Fruit fly (Drosophila melanogaster): ENCODE measurements around the gene CG3793.

CG3793 gene

DNA sequence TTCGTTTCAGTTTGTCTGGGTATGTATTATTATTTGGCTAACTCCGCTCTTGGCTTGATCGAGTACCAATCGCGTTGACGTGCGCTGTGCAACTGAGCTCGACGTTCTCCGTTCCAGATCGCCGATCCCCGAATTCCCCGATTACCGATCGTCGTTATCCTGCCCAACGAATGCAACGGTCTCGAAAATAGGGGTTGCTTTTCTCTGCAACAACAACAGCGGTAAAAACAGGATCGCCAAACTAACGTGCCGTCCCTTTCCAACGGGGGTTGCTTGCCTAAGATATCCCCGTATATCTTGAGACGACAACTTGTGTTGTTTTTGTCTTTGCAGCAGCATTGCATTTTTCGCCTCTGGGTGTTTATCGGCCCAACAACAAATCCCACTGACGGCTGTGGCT, 32.3 kb upstream of the CG3793 start (continued):
- TF ChIP-seq CG11723 (GFP tag; optimal IDR thresholded peaks at IDR 0.05) (no peak), Deaf1 (tag; optimal IDR thresholded peaks at IDR 0.05) (peak; percentile 67), hbn (GFP tag; IDR thresholded peaks at IDR 0.05; ENCODE audit: partially characterized antibody) (no peak), pros (GFP tag; optimal IDR thresholded peaks at IDR 0.05) (peak; percentile 99), CG18476 (GFP tag; optimal IDR thresholded peaks at IDR 0.05) (no peak), CG1602 (GFP tag; optimal IDR thresholded peaks at IDR 0.05) (no peak), Abd-B (GFP tag; optimal IDR thresholded peaks at IDR 0.05) (no peak), ATbp (GFP tag; optimal IDR thresholded peaks at IDR 0.05) (no peak), CG14050 (GFP tag; IDR thresholded peaks at IDR 0.05) (no peak), CG18764 (GFP tag; optimal IDR thresholded peaks at IDR 0.05) (no peak), Gug (GFP tag; IDR thresholded peaks at IDR 0.05) (no peak), CG14441 (GFP tag; IDR thresholded peaks at IDR 0.05) (no peak), Ssrp (tag; optimal IDR thresholded peaks at IDR 0.05) (no peak), zfh2 (GFP tag; optimal IDR thresholded peaks at IDR 0.05) (no peak), lbe (GFP tag; optimal IDR thresholded peaks at IDR 0.05) (no peak), amos (GFP tag; IDR thresholded peaks at IDR 0.05; ENCODE audit: partially characterized antibody) (no peak), CG32767 (GFP tag; IDR thresholded peaks at IDR 0.05) (no peak), CG1832 (GFP tag; optimal IDR thresholded peaks at IDR 0.05) (peak; percentile 41), da (GFP tag; optimal IDR thresholded peaks at IDR 0.05) (no peak), lab (GFP tag; optimal IDR thresholded peaks at IDR 0.05) (no peak), CG11696 (GFP tag; IDR thresholded peaks at IDR 0.05) (no peak)

dm6 chr2L:15735918-15736317, 28.1 kb upstream of the CG3793 start:
- TF ChIP-seq tll (GFP tag; optimal IDR thresholded peaks at IDR 0.05): peak in 1 of 2 experiments; percentile 10
- TF ChIP-seq amos (GFP tag; IDR thresholded peaks at IDR 0.05; ENCODE audit: partially characterized antibody): no peak
- peak; percentile 89 for TF ChIP-seq pros (GFP tag; optimal IDR thresholded peaks at IDR 0.05)
- no peak for TF ChIP-seq Fer3 (tag; optimal IDR thresholded peaks at IDR 0.05)
- TF ChIP-seq dmrt99B (tag; optimal IDR thresholded peaks at IDR 0.05): no peak
- TF ChIP-seq CG6689 (GFP tag; IDR thresholded peaks at IDR 0.05): no peak
- TF ChIP-seq CG15514 (GFP tag; optimal IDR thresholded peaks at IDR 0.05): peak; percentile 31
- TF ChIP-seq lov (optimal IDR thresholded peaks at IDR 0.05): no peak
- TF ChIP-seq lov (GFP tag; IDR thresholded peaks at IDR 0.05): no peak
- TF ChIP-seq CG18619 (GFP tag; optimal IDR thresholded peaks at IDR 0.05): no peak
- TF ChIP-seq Hmx (GFP tag; optimal IDR thresholded peaks at IDR 0.05): no peak
- peak; percentile 47 for TF ChIP-seq kni (GFP tag; optimal IDR thresholded peaks at IDR 0.05)
- no peak for TF ChIP-seq CG4328 (GFP tag; optimal IDR thresholded peaks at IDR 0.05)
- peak; percentile 52 for TF ChIP-seq ewg (GFP tag; optimal IDR thresholded peaks at IDR 0.05)
- no peak for TF ChIP-seq CG34224 (GFP tag; IDR thresholded peaks at IDR 0.05; ENCODE audit: partially characterized antibody)
- TF ChIP-seq twi (tag; optimal IDR thresholded peaks at IDR 0.05): peak; percentile 88
- no peak for TF ChIP-seq CG10462 (GFP tag; optimal IDR thresholded peaks at IDR 0.05)
- no peak for TF ChIP-seq CG13287 (GFP tag; IDR thresholded peaks at IDR 0.05; ENCODE audit: partially characterized antibody)
- TF ChIP-seq CG15269 (tag; optimal IDR thresholded peaks at IDR 0.05): no peak
- TF ChIP-seq CG13123 (GFP tag; optimal IDR thresholded peaks at IDR 0.05): no peak
- 0 out of 2 replicates have a peak, but pooled peaks have one; percentile 22 for TF ChIP-seq Dref (GFP tag; IDR thresholded peaks at IDR 0.05)

All from whole organism, embryonic.